Fruit fly (Drosophila melanogaster): ENCODE results near the gene CG5521.

Gene CG5521

dm6 chr3R:26966794-26967323, at the start of gene CG5521:
Gene CG5521 (plus strand): TSS chr3R:26966930.
- TF ChIP-seq CG8119 (GFP tag; IDR thresholded peaks at IDR 0.05) (peak; percentile 18; the same call in 1 of the 3 replicates), CG34406 (GFP tag; optimal IDR thresholded peaks at IDR 0.05) (no peak), Met (GFP tag; optimal IDR thresholded peaks at IDR 0.05) (no peak), Ets21C (GFP tag; optimal IDR thresholded peaks at IDR 0.05) (no peak), CG3919 (GFP tag; optimal IDR thresholded peaks at IDR 0.05) (peak; percentile 9), Sox102F (GFP tag; optimal IDR thresholded peaks at IDR 0.05) (no peak), Sox14 (GFP tag; optimal IDR thresholded peaks at IDR 0.05) (no peak), esn (GFP tag; optimal IDR thresholded peaks at IDR 0.05) (no peak), eg (GFP tag; IDR thresholded peaks at IDR 0.05) (peak; percentile 39; the same call in 1 of the 3 replicates), net (GFP tag; optimal IDR thresholded peaks at IDR 0.05) (no peak), Eip78C (GFP tag) (peak; percentile 64), cyc (GFP tag; optimal IDR thresholded peaks at IDR 0.05) (no peak), CG6163 (GFP tag; IDR thresholded peaks at IDR 0.05) (no peak), salr (GFP tag; optimal IDR thresholded peaks at IDR 0.05) (no peak), topi (GFP tag; optimal IDR thresholded peaks at IDR 0.05) (no peak), CG8319 (GFP tag; optimal IDR thresholded peaks at IDR 0.05) (no peak), CG11902 (GFP tag; optimal IDR thresholded peaks at IDR 0.05) (no peak), spab (GFP tag; optimal IDR thresholded peaks at IDR 0.05) (no peak), Gug (GFP tag; IDR thresholded peaks at IDR 0.05) (no peak), CG6276 (GFP tag; optimal IDR thresholded peaks at IDR 0.05) (no peak), Eip75B (GFP tag; optimal IDR thresholded peaks at IDR 0.05) (no peak), CG3032 (tag; optimal IDR thresholded peaks at IDR 0.05) (no peak), svp (GFP tag) (peak; percentile 50), fkh (GFP tag; optimal IDR thresholded peaks at IDR 0.05) (no peak), Eip93F (GFP tag; optimal IDR thresholded peaks at IDR 0.05) (no peak), CG7368 (GFP tag; optimal IDR thresholded peaks at IDR 0.05) (no peak), CG6808 (GFP tag; optimal IDR thresholded peaks at IDR 0.05) (no peak), Hr38 (GFP tag; optimal IDR thresholded peaks at IDR 0.05) (no peak), ss (GFP tag; optimal IDR thresholded peaks at IDR 0.05) (peak in 1 of 2 experiments; percentile 5), Hr4 (GFP tag; optimal IDR thresholded peaks at IDR 0.05) (no peak), CG6854 (GFP tag; optimal IDR thresholded peaks at IDR 0.05) (peak; percentile 32), CG31627 (GFP tag; optimal IDR thresholded peaks at IDR 0.05) (no peak)

DNA sequence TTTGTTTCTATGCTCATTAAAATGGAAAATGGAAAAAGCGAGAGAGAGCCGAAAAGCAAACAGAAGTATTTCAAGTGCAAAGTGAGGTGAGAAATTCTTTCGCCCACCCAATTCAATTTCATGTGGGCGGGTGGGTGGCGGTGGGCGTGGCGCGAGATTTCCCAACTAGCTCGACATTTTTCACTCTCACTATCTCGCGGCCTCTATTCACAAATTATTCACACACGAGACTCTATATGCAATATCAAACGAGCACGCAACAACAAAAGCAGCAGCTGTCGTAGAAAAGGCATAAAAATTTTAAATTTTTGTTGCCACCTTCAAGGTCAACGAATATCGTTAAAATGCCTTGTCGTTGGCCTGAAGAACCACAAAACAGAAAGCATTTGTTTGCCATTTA, 47.9 kb upstream of the CG5521 start:
- no peak for TF ChIP-seq fd85E (GFP tag; optimal IDR thresholded peaks at IDR 0.05)
- TF ChIP-seq topi (GFP tag; optimal IDR thresholded peaks at IDR 0.05), result no peak
- TF ChIP-seq Eip78C (GFP tag), result no peak
- TF ChIP-seq CG3919 (GFP tag; optimal IDR thresholded peaks at IDR 0.05), result no peak
- no peak for TF ChIP-seq CG34406 (GFP tag; optimal IDR thresholded peaks at IDR 0.05)
- TF ChIP-seq Ets21C (GFP tag; optimal IDR thresholded peaks at IDR 0.05), result no peak
- no peak for TF ChIP-seq Sox14 (GFP tag; optimal IDR thresholded peaks at IDR 0.05)
- TF ChIP-seq CG8319 (GFP tag; optimal IDR thresholded peaks at IDR 0.05), result no peak
- no peak for TF ChIP-seq CG6276 (GFP tag; optimal IDR thresholded peaks at IDR 0.05)
- no peak for TF ChIP-seq Gug (GFP tag; IDR thresholded peaks at IDR 0.05)
- TF ChIP-seq CG6163 (GFP tag; IDR thresholded peaks at IDR 0.05), result no peak
- TF ChIP-seq net (GFP tag; optimal IDR thresholded peaks at IDR 0.05), result no peak
- TF ChIP-seq Hr4 (GFP tag; optimal IDR thresholded peaks at IDR 0.05), result no peak
- TF ChIP-seq CG6792 (GFP tag; optimal IDR thresholded peaks at IDR 0.05), result no peak
- no peak for TF ChIP-seq dac (GFP tag; optimal IDR thresholded peaks at IDR 0.05)
- TF ChIP-seq acj6 (GFP tag; optimal IDR thresholded peaks at IDR 0.05), result no peak
- TF ChIP-seq Hr38 (GFP tag; optimal IDR thresholded peaks at IDR 0.05), result no peak

- peak; percentile 7 for TF ChIP-seq pdm3 (GFP tag; optimal IDR thresholded peaks at IDR 0.05)
- TF ChIP-seq Blimp-1 (GFP tag; optimal IDR thresholded peaks at IDR 0.05), result peak; percentile 54
- TF ChIP-seq svp (GFP tag), result peak; percentile 68
- TF ChIP-seq CG11902 (GFP tag; optimal IDR thresholded peaks at IDR 0.05), result peak; percentile 7
- peak; percentile 82 for TF ChIP-seq Eip78C (GFP tag)
- peak; percentile 10 for TF ChIP-seq CG31627 (GFP tag; optimal IDR thresholded peaks at IDR 0.05)
- TF ChIP-seq CG4318 (GFP tag; optimal IDR thresholded peaks at IDR 0.05), result no peak
- peak; percentile 12 for TF ChIP-seq net (GFP tag; optimal IDR thresholded peaks at IDR 0.05)
- TF ChIP-seq fkh (GFP tag; optimal IDR thresholded peaks at IDR 0.05), result peak; percentile 88
- no peak for TF ChIP-seq CG32006 (GFP tag; optimal IDR thresholded peaks at IDR 0.05)
- TF ChIP-seq Ets96B (tag; optimal IDR thresholded peaks at IDR 0.05), result no peak
- no peak for TF ChIP-seq Sox14 (GFP tag; optimal IDR thresholded peaks at IDR 0.05)
- peak; percentile 38 for TF ChIP-seq cyc (GFP tag; optimal IDR thresholded peaks at IDR 0.05)
- peak; percentile 63 for TF ChIP-seq esn (GFP tag; optimal IDR thresholded peaks at IDR 0.05)
- TF ChIP-seq Eip75B (GFP tag; optimal IDR thresholded peaks at IDR 0.05), result peak; percentile 12
- TF ChIP-seq lz (GFP tag; optimal IDR thresholded peaks at IDR 0.05), result peak; percentile 46
- TF ChIP-seq CG11294 (GFP tag; IDR thresholded peaks at IDR 0.05), result no peak
- no peak for TF ChIP-seq CG3032 (tag; optimal IDR thresholded peaks at IDR 0.05)
- no peak for TF ChIP-seq fd85E (GFP tag; optimal IDR thresholded peaks at IDR 0.05)
- TF ChIP-seq eg (GFP tag; IDR thresholded peaks at IDR 0.05), result peak; percentile 51; the same call in 2 of the 3 replicates
- no peak for TF ChIP-seq CG15336 (GFP tag; IDR thresholded peaks at IDR 0.05)
- peak; percentile 18 for TF ChIP-seq CG8319 (GFP tag; optimal IDR thresholded peaks at IDR 0.05)
- peak; percentile 46 for TF ChIP-seq Met (GFP tag; optimal IDR thresholded peaks at IDR 0.05)
- no peak for TF ChIP-seq CG6854 (GFP tag; optimal IDR thresholded peaks at IDR 0.05)
- TF ChIP-seq CG8632 (GFP tag; optimal IDR thresholded peaks at IDR 0.05), result no peak
Observed at dm6 chr3R:26923830-26924333, 42.8 kb upstream of the CG5521 start.
